Worm (Caenorhabditis elegans) whole organism, L3 larva: Measurements from ENCODE around the gene R01E6.5.
A peak's percentile ranks its signal among the peaks of the same experiment; 100 is the strongest.

Source experiments
- R02D3.7 ChIP-seq: fragments of 150-350 bp; optimal IDR thresholded peaks from 2 replicates; lab custom pipeline; 2014; ENCODE audit warnings: missing biosample characterization, missing genetic modification characterization
- ZK546.5 ChIP-seq: sonication (generic microtip); optimal IDR thresholded peaks from 2 replicates; lab custom pipeline; 2017; ENCODE audit warnings: missing biosample characterization, missing genetic modification characterization
- aly-2 ChIP-seq: fragments of 150-350 bp; optimal IDR thresholded peaks from 2 replicates; lab custom pipeline; 2014; ENCODE audit warnings: missing biosample characterization, missing genetic modification characterization
- ama-1 ChIP-seq: fragments of 150-350 bp; optimal IDR thresholded peaks from 2 replicates; lab custom pipeline; 2018
- ceh-16 ChIP-seq: sonication (generic microtip); optimal IDR thresholded peaks from 2 replicates; lab custom pipeline; 2017; ENCODE audit warnings: missing biosample characterization, missing genetic modification characterization
- ceh-28 ChIP-seq: fragments of 150-350 bp; optimal IDR thresholded peaks from 2 replicates; lab custom pipeline; 2014; ENCODE audit warnings: missing biosample characterization, missing genetic modification reagents, missing genetic modification characterization
- ceh-82 ChIP-seq: fragments of 150-350 bp; optimal IDR thresholded peaks from 2 replicates; lab custom pipeline; 2014; ENCODE audit warnings: missing biosample characterization, missing genetic modification characterization
- daf-12 ChIP-seq: fragments of 150-350 bp; optimal IDR thresholded peaks from 2 replicates; lab custom pipeline; 2014; ENCODE audit warnings: missing biosample characterization, missing genetic modification reagents, missing genetic modification characterization
- egl-27 ChIP-seq: sonication (generic microtip); optimal IDR thresholded peaks from 4 replicates; lab custom pipeline; 2017; ENCODE audit warnings: missing biosample characterization, missing genetic modification reagents, missing genetic modification characterization
- egl-5 ChIP-seq: fragments of 150-350 bp; optimal IDR thresholded peaks from 2 replicates; lab custom pipeline; 2017; ENCODE audit warnings: missing biosample characterization, missing genetic modification reagents, missing genetic modification characterization, inconsistent platforms
- elt-1 ChIP-seq: fragments of 150-350 bp; optimal IDR thresholded peaks from 2 replicates; lab custom pipeline; 2014; ENCODE audit warnings: missing biosample characterization, missing genetic modification characterization
- elt-2 ChIP-seq: sonication (generic microtip); optimal IDR thresholded peaks from 2 replicates; lab custom pipeline; 2016; ENCODE audit warnings: missing genetic modification reagents, mild to moderate bottlenecking, missing genetic modification characterization, missing compliant biosample characterization
- elt-3 ChIP-seq, 3 experiments: fragments of 150-350 bp in 1 of 3; sonication (generic microtip) in 2 of 3; optimal IDR thresholded peaks; 2 replicates in 2 of 3; 4 replicates in 1 of 3; lab custom pipeline; 2014 to 2017; ENCODE audit warnings: missing biosample characterization in 3 of 3, missing genetic modification characterization in 3 of 3
- eor-1 ChIP-seq, 2 experiments: fragments of 150-350 bp; optimal IDR thresholded peaks; 2 replicates each; lab custom pipeline; 2014 to 2018; ENCODE audit warnings: missing biosample characterization in 2 of 2, missing genetic modification characterization in 2 of 2
- fkh-2 ChIP-seq: fragments of 150-350 bp; optimal IDR thresholded peaks from 2 replicates; lab custom pipeline; 2014; ENCODE audit warnings: missing biosample characterization, missing genetic modification reagents, missing genetic modification characterization
- fos-1 ChIP-seq: fragments of 150-350 bp; optimal IDR thresholded peaks from 2 replicates; lab custom pipeline; 2014; ENCODE audit warnings: missing biosample characterization, missing genetic modification characterization
- hmg-11 ChIP-seq: sonication (generic microtip); optimal IDR thresholded peaks from 2 replicates; lab custom pipeline; 2016; ENCODE audit warnings: missing genetic modification characterization, missing compliant biosample characterization
- lin-15B ChIP-seq: fragments of 150-350 bp; optimal IDR thresholded peaks from 2 replicates; lab custom pipeline; 2014; ENCODE audit warnings: missing biosample characterization, missing genetic modification characterization
- lin-39 ChIP-seq: fragments of 150-350 bp; optimal IDR thresholded peaks from 2 replicates; lab custom pipeline; 2018; ENCODE audit warnings: missing biosample characterization, missing genetic modification reagents, missing genetic modification characterization
- lsy-12 ChIP-seq: sonication (generic microtip); optimal IDR thresholded peaks from 2 replicates; lab custom pipeline; 2016; ENCODE audit warnings: mild to moderate bottlenecking, missing genetic modification characterization, missing compliant biosample characterization
- mdl-1 ChIP-seq: fragments of 150-350 bp; optimal IDR thresholded peaks from 2 replicates; lab custom pipeline; 2014; ENCODE audit warnings: missing biosample characterization, missing genetic modification characterization
- mml-1 ChIP-seq: fragments of 150-350 bp; sonication (generic microtip); optimal IDR thresholded peaks from 3 replicates; lab custom pipeline; 2014; ENCODE audit warnings: missing biosample characterization, missing genetic modification characterization
- nfya-1 ChIP-seq: sonication (generic microtip); optimal IDR thresholded peaks from 2 replicates; lab custom pipeline; 2017; ENCODE audit warnings: missing genetic modification characterization, mild to moderate bottlenecking, missing compliant biosample characterization, antibody characterized with exemption, moderate library complexity; ENCODE audit not compliant: insufficient read depth
- nhr-11 ChIP-seq: fragments of 150-350 bp; optimal IDR thresholded peaks from 2 replicates; lab custom pipeline; 2014; ENCODE audit warnings: missing biosample characterization, missing genetic modification characterization
- nhr-12 ChIP-seq: fragments of 150-350 bp; optimal IDR thresholded peaks from 2 replicates; lab custom pipeline; 2014; ENCODE audit warnings: missing biosample characterization, missing genetic modification characterization
- nhr-23 ChIP-seq: fragments of 150-350 bp; optimal IDR thresholded peaks from 2 replicates; lab custom pipeline; 2014; ENCODE audit warnings: missing biosample characterization, missing genetic modification reagents, missing genetic modification characterization
- nhr-237 ChIP-seq: fragments of 150-350 bp; optimal IDR thresholded peaks from 2 replicates; lab custom pipeline; 2014; ENCODE audit warnings: missing biosample characterization, missing genetic modification characterization
- nhr-28 ChIP-seq: fragments of 150-350 bp; optimal IDR thresholded peaks from 2 replicates; lab custom pipeline; 2014; ENCODE audit warnings: missing biosample characterization, missing genetic modification characterization
- nhr-43 ChIP-seq: sonication (generic microtip); optimal IDR thresholded peaks from 2 replicates; lab custom pipeline; 2016; ENCODE audit warnings: mild to moderate bottlenecking, missing genetic modification characterization, missing compliant biosample characterization; ENCODE audit not compliant: poor library complexity, severe bottlenecking
- nhr-67 ChIP-seq: fragments of 150-350 bp; optimal IDR thresholded peaks from 2 replicates; lab custom pipeline; 2014; ENCODE audit warnings: missing biosample characterization, missing genetic modification characterization
- nhr-76 ChIP-seq: fragments of 150-350 bp; sonication (generic microtip); optimal IDR thresholded peaks from 5 replicates; lab custom pipeline; 2014; ENCODE audit warnings: missing biosample characterization, missing genetic modification characterization
- pha-4 ChIP-seq: fragments of 150-350 bp; optimal IDR thresholded peaks from 2 replicates; lab custom pipeline; 2014; ENCODE audit warnings: missing biosample characterization, missing genetic modification reagents, missing genetic modification characterization
- pqm-1 ChIP-seq: fragments of 150-350 bp; optimal IDR thresholded peaks from 2 replicates; lab custom pipeline; 2017; ENCODE audit warnings: missing biosample characterization, missing genetic modification characterization, inconsistent platforms
- sea-2 ChIP-seq: fragments of 150-350 bp; sonication (generic microtip); optimal IDR thresholded peaks from 4 replicates; lab custom pipeline; 2014; ENCODE audit warnings: missing biosample characterization, missing genetic modification reagents, missing genetic modification characterization
- skn-1 ChIP-seq: fragments of 150-350 bp; optimal IDR thresholded peaks from 2 replicates; lab custom pipeline; 2014; ENCODE audit warnings: missing biosample characterization, missing genetic modification characterization
- tbx-2 ChIP-seq: sonication (generic microtip); optimal IDR thresholded peaks from 2 replicates; lab custom pipeline; 2016; ENCODE audit warnings: mild to moderate bottlenecking, missing genetic modification characterization, missing compliant biosample characterization
- unc-39 ChIP-seq: sonication (generic microtip); optimal IDR thresholded peaks from 4 replicates; lab custom pipeline; 2017; ENCODE audit warnings: missing biosample characterization, missing genetic modification characterization
- unc-62 ChIP-seq: fragments of 150-350 bp; sonication (generic microtip); optimal IDR thresholded peaks from 4 replicates; lab custom pipeline; 2014; ENCODE audit warnings: missing biosample characterization, missing genetic modification reagents, missing genetic modification characterization
- zag-1 ChIP-seq: fragments of 150-350 bp; optimal IDR thresholded peaks from 2 replicates; lab custom pipeline; 2014; ENCODE audit warnings: missing biosample characterization, missing genetic modification characterization
- ztf-4 ChIP-seq: fragments of 150-350 bp; optimal IDR thresholded peaks from 2 replicates; lab custom pipeline; 2014; ENCODE audit warnings: missing biosample characterization, missing genetic modification characterization

Gene R01E6.5

DNA sequence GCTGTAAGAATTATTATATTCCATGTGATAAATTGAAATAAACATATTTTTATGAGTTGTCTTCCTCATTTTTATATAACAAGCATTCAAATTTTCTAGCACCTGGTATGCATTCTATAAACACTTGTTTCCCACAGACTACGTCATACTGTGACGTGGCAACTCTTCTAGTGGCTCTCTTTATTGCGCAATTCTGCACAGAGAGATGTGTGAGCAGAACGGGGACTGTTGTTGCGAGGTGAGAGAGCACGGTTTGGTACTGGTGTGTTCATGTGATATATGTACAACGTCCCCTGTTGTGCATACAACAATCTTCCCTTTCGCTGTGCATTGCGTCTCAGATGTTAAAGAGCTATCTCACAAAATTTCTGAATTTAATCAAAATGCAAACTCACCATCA is 11.8 kb upstream of the R01E6.5 start:
- TF ChIP-seq ZK546.5 (tag; lab: Kevin White, UChicago), result no peak
- no peak for TF ChIP-seq lin-39 (tag; lab: Kevin White, UChicago)
- no peak for TF ChIP-seq R02D3.7 (tag; lab: Kevin White, UChicago)
- no peak for TF ChIP-seq daf-12 (tag; lab: Kevin White, UChicago)
- TF ChIP-seq tbx-2, result no peak
- no peak for TF ChIP-seq aly-2 (tag; lab: Kevin White, UChicago)
- no peak for TF ChIP-seq nhr-12 (tag; lab: Kevin White, UChicago)
- no peak for TF ChIP-seq unc-62 (GFP tag; lab: Kevin White, UChicago)
- TF ChIP-seq mml-1, result no peak
- TF ChIP-seq skn-1 (tag; lab: Kevin White, UChicago), result no peak
- no peak for TF ChIP-seq pha-4 (tag; lab: Kevin White, UChicago)
- TF ChIP-seq nhr-76 (tag; lab: Kevin White, UChicago), result no peak
- TF ChIP-seq ceh-82 (tag; lab: Kevin White, UChicago), result no peak
- no peak for TF ChIP-seq lsy-12 (tag; lab: Kevin White, UChicago)

DNA sequence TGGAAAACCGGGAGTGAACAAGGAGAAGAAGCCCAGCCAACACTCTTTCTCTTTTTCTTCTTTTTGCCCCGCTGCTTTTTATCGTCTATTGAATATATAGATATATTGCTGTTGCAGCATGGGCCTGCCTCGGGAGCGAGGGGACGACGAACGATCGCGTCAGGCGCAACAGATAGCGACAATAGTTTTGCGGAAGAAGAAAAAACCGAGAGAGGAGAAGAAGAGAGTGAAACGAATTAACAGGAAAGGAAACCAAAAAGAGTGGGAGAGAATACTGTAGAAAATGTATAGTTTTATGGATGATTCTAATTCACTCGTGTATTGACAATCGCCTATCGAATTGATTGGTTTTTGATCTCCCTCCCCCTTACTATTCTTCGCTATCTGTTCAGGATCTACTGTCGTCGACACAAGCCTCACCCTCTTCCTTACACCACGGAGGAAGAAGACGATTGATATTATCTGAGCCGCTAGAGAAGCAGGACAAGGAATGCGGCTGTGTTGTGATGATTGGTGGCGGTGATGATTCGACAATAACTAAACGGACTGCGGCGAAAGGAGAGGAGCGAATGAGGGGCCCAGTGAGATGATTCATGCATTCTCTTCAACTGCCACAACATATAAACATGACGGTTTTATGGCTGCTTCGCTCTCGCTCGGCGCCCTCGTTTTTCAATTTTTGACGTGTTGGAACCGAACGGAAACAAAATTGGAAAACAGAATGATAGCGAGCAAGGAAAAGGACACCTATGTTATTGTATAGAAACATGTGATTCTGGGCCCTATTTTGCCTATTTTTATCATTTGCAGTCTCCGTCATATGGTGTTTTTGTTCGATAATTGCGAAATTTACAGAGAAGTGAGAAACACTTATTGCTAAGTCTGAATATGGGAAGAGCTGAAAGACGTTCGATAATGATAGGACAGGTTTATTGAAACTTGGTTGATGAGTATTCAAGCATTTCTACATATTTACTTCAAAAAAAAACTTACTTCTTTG is 10.3 kb upstream of the R01E6.5 start:
- TF ChIP-seq mml-1, result no peak
- no peak for TF ChIP-seq lin-15B (tag; lab: Kevin White, UChicago)
- TF ChIP-seq nhr-237 (tag; lab: Kevin White, UChicago), result no peak
- no peak for TF ChIP-seq hmg-11 (tag; lab: Kevin White, UChicago)
- peak; percentile 9 for TF ChIP-seq unc-62 (GFP tag; lab: Kevin White, UChicago)
- peak; percentile 11 for TF ChIP-seq nhr-43 (tag; lab: Kevin White, UChicago)
- no peak for TF ChIP-seq ama-1 (lab: Kevin White, UChicago)
- no peak for TF ChIP-seq tbx-2
- TF ChIP-seq egl-5, result peak; percentile 10
- peak; percentile 10 for TF ChIP-seq lin-39 (tag; lab: Kevin White, UChicago)
- TF ChIP-seq ZK546.5 (tag; lab: Kevin White, UChicago), result no peak
- TF ChIP-seq nhr-23 (tag; lab: Kevin White, UChicago), result peak; percentile 58
- no peak for TF ChIP-seq egl-27 (tag; lab: Kevin White, UChicago)
- TF ChIP-seq sea-2 (GFP tag; lab: Kevin White, UChicago), result no peak
- no peak for TF ChIP-seq lsy-12 (tag; lab: Kevin White, UChicago)
- no peak for TF ChIP-seq fos-1 (tag; lab: Kevin White, UChicago)
- TF ChIP-seq fkh-2 (tag; lab: Kevin White, UChicago), result no peak
- TF ChIP-seq elt-3 (tag; optimal IDR thresholded peaks at IDR 0.05; lab: Kevin White, UChicago), result no peak
- TF ChIP-seq ceh-28 (tag; lab: Kevin White, UChicago), result peak; percentile 18
- TF ChIP-seq zag-1 (tag; lab: Kevin White, UChicago), result no peak
- TF ChIP-seq pha-4 (tag; lab: Kevin White, UChicago), result no peak
- TF ChIP-seq pqm-1, result peak; percentile 22
- TF ChIP-seq nhr-12 (tag; lab: Kevin White, UChicago), result no peak
- TF ChIP-seq daf-12 (tag; lab: Kevin White, UChicago), result no peak
- TF ChIP-seq mdl-1 (tag; lab: Kevin White, UChicago), result no peak
- no peak for TF ChIP-seq ztf-4 (tag; lab: Kevin White, UChicago)
- TF ChIP-seq ceh-16 (tag; lab: Kevin White, UChicago), result no peak
- TF ChIP-seq nhr-28 (tag; lab: Kevin White, UChicago), result no peak
- no peak for TF ChIP-seq nhr-11
- peak; percentile 41 for TF ChIP-seq nfya-1 (tag; lab: Kevin White, UChicago)
- TF ChIP-seq unc-39 (tag; lab: Kevin White, UChicago), result no peak
- TF ChIP-seq aly-2 (tag; lab: Kevin White, UChicago), result no peak
- peak; percentile 22 for TF ChIP-seq elt-1 (tag; lab: Kevin White, UChicago)
- TF ChIP-seq eor-1 (tag; optimal IDR thresholded peaks at IDR 0.05; lab: Kevin White, UChicago), result no peak
- no peak for TF ChIP-seq nhr-67 (tag; lab: Kevin White, UChicago)
- peak; percentile 38 for TF ChIP-seq elt-2
